Worm (Caenorhabditis elegans) whole organism, L3 larva: Measurements from ENCODE around the gene ints-5.

Source experiments
- R02D3.7 ChIP-seq: fragments of 150-350 bp; optimal IDR thresholded peaks from 2 replicates; lab custom pipeline; 2014; ENCODE audit warnings: missing biosample characterization, missing genetic modification characterization
- aly-2 ChIP-seq: fragments of 150-350 bp; optimal IDR thresholded peaks from 2 replicates; lab custom pipeline; 2014; ENCODE audit warnings: missing biosample characterization, missing genetic modification characterization
- ama-1 ChIP-seq: fragments of 150-350 bp; optimal IDR thresholded peaks from 2 replicates; lab custom pipeline; 2018
- hmg-11 ChIP-seq: sonication (generic microtip); optimal IDR thresholded peaks from 2 replicates; lab custom pipeline; 2016; ENCODE audit warnings: missing genetic modification characterization, missing compliant biosample characterization
- lin-15B ChIP-seq: fragments of 150-350 bp; optimal IDR thresholded peaks from 2 replicates; lab custom pipeline; 2014; ENCODE audit warnings: missing biosample characterization, missing genetic modification characterization
- lin-39 ChIP-seq: fragments of 150-350 bp; optimal IDR thresholded peaks from 2 replicates; lab custom pipeline; 2018; ENCODE audit warnings: missing biosample characterization, missing genetic modification reagents, missing genetic modification characterization
- nhr-11 ChIP-seq: fragments of 150-350 bp; optimal IDR thresholded peaks from 2 replicates; lab custom pipeline; 2014; ENCODE audit warnings: missing biosample characterization, missing genetic modification characterization
- nhr-12 ChIP-seq: fragments of 150-350 bp; optimal IDR thresholded peaks from 2 replicates; lab custom pipeline; 2014; ENCODE audit warnings: missing biosample characterization, missing genetic modification characterization
- nhr-76 ChIP-seq: fragments of 150-350 bp; sonication (generic microtip); optimal IDR thresholded peaks from 5 replicates; lab custom pipeline; 2014; ENCODE audit warnings: missing biosample characterization, missing genetic modification characterization
- nhr-77 ChIP-seq: fragments of 150-350 bp; optimal IDR thresholded peaks from 2 replicates; lab custom pipeline; 2014; ENCODE audit warnings: missing biosample characterization, missing genetic modification characterization
- snpc-4 ChIP-seq: fragments of 150-350 bp; optimal IDR thresholded peaks from 2 replicates; lab custom pipeline; 2014; ENCODE audit warnings: missing biosample characterization, missing genetic modification characterization
- zag-1 ChIP-seq: fragments of 150-350 bp; optimal IDR thresholded peaks from 2 replicates; lab custom pipeline; 2014; ENCODE audit warnings: missing biosample characterization, missing genetic modification characterization
- ztf-4 ChIP-seq: fragments of 150-350 bp; optimal IDR thresholded peaks from 2 replicates; lab custom pipeline; 2014; ENCODE audit warnings: missing biosample characterization, missing genetic modification characterization

ce11 chrV:18578306-18578705 lies 44.6 kb downstream of the ints-5 start:
- no peak for TF ChIP-seq snpc-4 (tag; lab: Kevin White, UChicago)
- no peak for TF ChIP-seq zag-1
- TF ChIP-seq hmg-11: no peak
- TF ChIP-seq ztf-4: no peak
- no peak for TF ChIP-seq lin-39 (tag; lab: Kevin White, UChicago)
- TF ChIP-seq nhr-12 (tag; lab: Kevin White, UChicago): no peak
- TF ChIP-seq nhr-11 (tag; lab: Kevin White, UChicago): no peak
- TF ChIP-seq nhr-77: no peak
- no peak for TF ChIP-seq R02D3.7 (tag; lab: Kevin White, UChicago)
- TF ChIP-seq aly-2 (tag; lab: Kevin White, UChicago): no peak
- no peak for TF ChIP-seq nhr-76 (tag; lab: Kevin White, UChicago)
- no peak for TF ChIP-seq ama-1 (lab: Kevin White, UChicago)
- TF ChIP-seq lin-15B: no peak
